Worm (Caenorhabditis elegans) whole organism, L3 larva: ENCODE measurements around the gene F54F2.14.

ENCODE experiments used
- R02D3.7 ChIP-seq: fragments of 150-350 bp; optimal IDR thresholded peaks from 2 replicates; lab custom pipeline; 2014; ENCODE audit warnings: missing biosample characterization, missing genetic modification characterization
- ceh-28 ChIP-seq: fragments of 150-350 bp; optimal IDR thresholded peaks from 2 replicates; lab custom pipeline; 2014; ENCODE audit warnings: missing biosample characterization, missing genetic modification reagents, missing genetic modification characterization
- ceh-82 ChIP-seq: fragments of 150-350 bp; optimal IDR thresholded peaks from 2 replicates; lab custom pipeline; 2014; ENCODE audit warnings: missing biosample characterization, missing genetic modification characterization
- ceh-9 ChIP-seq: sonication (generic microtip); optimal IDR thresholded peaks from 2 replicates; lab custom pipeline; 2018; ENCODE audit warnings: missing biosample characterization, missing genetic modification characterization
- egl-27 ChIP-seq: sonication (generic microtip); optimal IDR thresholded peaks from 4 replicates; lab custom pipeline; 2017; ENCODE audit warnings: missing biosample characterization, missing genetic modification reagents, missing genetic modification characterization
- elt-1 ChIP-seq: fragments of 150-350 bp; optimal IDR thresholded peaks from 2 replicates; lab custom pipeline; 2014; ENCODE audit warnings: missing biosample characterization, missing genetic modification characterization
- elt-2 ChIP-seq: sonication (generic microtip); optimal IDR thresholded peaks from 2 replicates; lab custom pipeline; 2016; ENCODE audit warnings: missing genetic modification reagents, mild to moderate bottlenecking, missing genetic modification characterization, missing compliant biosample characterization
- elt-3 ChIP-seq, 3 experiments: fragments of 150-350 bp in 1 of 3; sonication (generic microtip) in 2 of 3; optimal IDR thresholded peaks; 2 replicates in 2 of 3; 4 replicates in 1 of 3; lab custom pipeline; 2014 to 2017; ENCODE audit warnings: missing biosample characterization in 3 of 3, missing genetic modification characterization in 3 of 3
- eor-1 ChIP-seq, 2 experiments: fragments of 150-350 bp; optimal IDR thresholded peaks; 2 replicates each; lab custom pipeline; 2014 to 2018; ENCODE audit warnings: missing biosample characterization in 2 of 2, missing genetic modification characterization in 2 of 2
- fkh-10 ChIP-seq: sonication (generic microtip); optimal IDR thresholded peaks from 2 replicates; lab custom pipeline; 2017; ENCODE audit warnings: missing biosample characterization, missing genetic modification reagents, missing genetic modification characterization
- fkh-2 ChIP-seq: fragments of 150-350 bp; optimal IDR thresholded peaks from 2 replicates; lab custom pipeline; 2014; ENCODE audit warnings: missing biosample characterization, missing genetic modification reagents, missing genetic modification characterization
- hmg-11 ChIP-seq: sonication (generic microtip); optimal IDR thresholded peaks from 2 replicates; lab custom pipeline; 2016; ENCODE audit warnings: missing genetic modification characterization, missing compliant biosample characterization
- jun-1 ChIP-seq: fragments of 150-350 bp; optimal IDR thresholded peaks from 2 replicates; lab custom pipeline; 2014; ENCODE audit warnings: missing biosample characterization, missing genetic modification reagents, missing genetic modification characterization
- lin-15B ChIP-seq: fragments of 150-350 bp; optimal IDR thresholded peaks from 2 replicates; lab custom pipeline; 2014; ENCODE audit warnings: missing biosample characterization, missing genetic modification characterization
- lsy-12 ChIP-seq: sonication (generic microtip); optimal IDR thresholded peaks from 2 replicates; lab custom pipeline; 2016; ENCODE audit warnings: mild to moderate bottlenecking, missing genetic modification characterization, missing compliant biosample characterization
- nfya-1 ChIP-seq: sonication (generic microtip); optimal IDR thresholded peaks from 2 replicates; lab custom pipeline; 2017; ENCODE audit warnings: missing genetic modification characterization, mild to moderate bottlenecking, missing compliant biosample characterization, antibody characterized with exemption, moderate library complexity; ENCODE audit not compliant: insufficient read depth
- nhr-11 ChIP-seq: fragments of 150-350 bp; optimal IDR thresholded peaks from 2 replicates; lab custom pipeline; 2014; ENCODE audit warnings: missing biosample characterization, missing genetic modification characterization
- nhr-12 ChIP-seq: fragments of 150-350 bp; optimal IDR thresholded peaks from 2 replicates; lab custom pipeline; 2014; ENCODE audit warnings: missing biosample characterization, missing genetic modification characterization
- nhr-23 ChIP-seq: fragments of 150-350 bp; optimal IDR thresholded peaks from 2 replicates; lab custom pipeline; 2014; ENCODE audit warnings: missing biosample characterization, missing genetic modification reagents, missing genetic modification characterization
- nhr-25 ChIP-seq: sonication (generic microtip); optimal IDR thresholded peaks from 2 replicates; lab custom pipeline; 2017; ENCODE audit warnings: missing biosample characterization, missing genetic modification characterization
- nhr-28 ChIP-seq: fragments of 150-350 bp; optimal IDR thresholded peaks from 2 replicates; lab custom pipeline; 2014; ENCODE audit warnings: missing biosample characterization, missing genetic modification characterization
- nhr-43 ChIP-seq: sonication (generic microtip); optimal IDR thresholded peaks from 2 replicates; lab custom pipeline; 2016; ENCODE audit warnings: mild to moderate bottlenecking, missing genetic modification characterization, missing compliant biosample characterization; ENCODE audit not compliant: poor library complexity, severe bottlenecking
- nhr-76 ChIP-seq: fragments of 150-350 bp; sonication (generic microtip); optimal IDR thresholded peaks from 5 replicates; lab custom pipeline; 2014; ENCODE audit warnings: missing biosample characterization, missing genetic modification characterization
- pha-4 ChIP-seq: fragments of 150-350 bp; optimal IDR thresholded peaks from 2 replicates; lab custom pipeline; 2014; ENCODE audit warnings: missing biosample characterization, missing genetic modification reagents, missing genetic modification characterization
- pqm-1 ChIP-seq: fragments of 150-350 bp; optimal IDR thresholded peaks from 2 replicates; lab custom pipeline; 2017; ENCODE audit warnings: missing biosample characterization, missing genetic modification characterization, inconsistent platforms
- skn-1 ChIP-seq: fragments of 150-350 bp; optimal IDR thresholded peaks from 2 replicates; lab custom pipeline; 2014; ENCODE audit warnings: missing biosample characterization, missing genetic modification characterization
- snpc-4 ChIP-seq: fragments of 150-350 bp; optimal IDR thresholded peaks from 2 replicates; lab custom pipeline; 2014; ENCODE audit warnings: missing biosample characterization, missing genetic modification characterization
- tbx-2 ChIP-seq: sonication (generic microtip); optimal IDR thresholded peaks from 2 replicates; lab custom pipeline; 2016; ENCODE audit warnings: mild to moderate bottlenecking, missing genetic modification characterization, missing compliant biosample characterization
- unc-39 ChIP-seq: sonication (generic microtip); optimal IDR thresholded peaks from 4 replicates; lab custom pipeline; 2017; ENCODE audit warnings: missing biosample characterization, missing genetic modification characterization
- unc-62 ChIP-seq: fragments of 150-350 bp; sonication (generic microtip); optimal IDR thresholded peaks from 4 replicates; lab custom pipeline; 2014; ENCODE audit warnings: missing biosample characterization, missing genetic modification reagents, missing genetic modification characterization
- ztf-11 ChIP-seq: fragments of 150-350 bp; optimal IDR thresholded peaks from 2 replicates; lab custom pipeline; 2014; ENCODE audit warnings: missing biosample characterization, missing genetic modification characterization
- ztf-4 ChIP-seq: fragments of 150-350 bp; optimal IDR thresholded peaks from 2 replicates; lab custom pipeline; 2014; ENCODE audit warnings: missing biosample characterization, missing genetic modification characterization

F54F2.14 gene

ce11 chrIII:8744765-8745164 is 46.6 kb upstream of the F54F2.14 start:
- no peak for TF ChIP-seq ztf-4 (tag; lab: Kevin White, UChicago)
- TF ChIP-seq ztf-11 (tag; lab: Kevin White, UChicago) = no peak
- TF ChIP-seq fkh-10 (GFP tag; lab: Kevin White, UChicago) = peak; percentile 79

DNA sequence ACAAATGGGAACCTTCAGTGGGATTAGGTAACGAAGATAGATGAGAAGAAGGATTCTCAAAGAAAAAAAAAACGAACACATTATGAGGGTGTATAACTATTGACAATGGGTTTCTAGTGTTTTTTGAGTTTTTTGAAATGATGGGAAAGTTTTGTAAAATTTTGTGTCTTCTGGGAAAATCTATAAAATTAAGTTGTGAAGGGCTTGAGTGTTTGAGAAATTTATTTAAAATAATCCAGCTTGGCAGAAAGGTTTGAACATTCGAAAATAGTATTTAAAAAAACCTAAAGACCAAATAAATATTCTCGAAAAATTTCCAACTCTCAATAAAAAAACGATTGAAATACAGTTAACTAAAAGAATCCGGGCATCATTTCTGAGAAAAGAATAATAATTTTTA is 46.1 kb upstream of the F54F2.14 start:
- no peak for TF ChIP-seq unc-39 (tag; lab: Kevin White, UChicago)
- TF ChIP-seq egl-27 (tag; lab: Kevin White, UChicago) = no peak
- TF ChIP-seq nhr-12 (tag; lab: Kevin White, UChicago) = no peak
- TF ChIP-seq nhr-11 (tag; lab: Kevin White, UChicago) = no peak
- TF ChIP-seq ceh-28 (tag; lab: Kevin White, UChicago) = no peak
- no peak for TF ChIP-seq unc-62
- TF ChIP-seq nhr-25 (tag; lab: Kevin White, UChicago) = no peak
- TF ChIP-seq, all 47 proteins: peak for 0

ce11 chrIII:8748620-8749019 is 42.7 kb upstream of the F54F2.14 start:
- peak; percentile 81 for TF ChIP-seq pha-4
- peak; percentile 96 for TF ChIP-seq pqm-1 (tag; lab: Kevin White, UChicago)
- TF ChIP-seq elt-2 (tag; lab: Kevin White, UChicago) = peak; percentile 96
- TF ChIP-seq ceh-82 (tag; lab: Kevin White, UChicago) = no peak
- peak; percentile 69 for TF ChIP-seq jun-1 (tag; lab: Kevin White, UChicago)
- TF ChIP-seq eor-1 (tag; optimal IDR thresholded peaks at IDR 0.05; lab: Kevin White, UChicago) = no peak
- TF ChIP-seq nhr-28 = no peak
- no peak for TF ChIP-seq ceh-28 (tag; lab: Kevin White, UChicago)

DNA sequence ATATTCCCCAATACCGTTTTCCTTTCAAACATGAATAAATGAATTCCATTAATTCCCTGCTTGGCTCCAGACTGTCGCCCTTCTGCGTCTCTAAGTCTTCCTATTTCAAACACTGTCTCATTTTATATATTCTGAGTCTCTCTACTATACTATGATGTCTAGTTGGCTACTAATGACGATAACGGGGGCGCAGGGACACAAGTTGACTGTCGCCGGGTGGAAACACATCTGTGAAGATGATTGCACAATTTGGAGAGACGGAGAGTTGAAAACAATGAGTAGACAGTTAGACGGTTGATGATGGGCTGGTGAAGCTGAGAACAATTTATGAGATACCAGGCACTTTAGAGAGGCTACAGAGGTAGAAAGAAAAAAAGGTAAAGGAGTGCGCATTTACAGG is 41.9 kb upstream of the F54F2.14 start, which contains the start of gene sma-2:
Gene sma-2 (plus strand): TSS at position 194 of the 400 bp plus-strand sequence.
- TF ChIP-seq R02D3.7 (tag; lab: Kevin White, UChicago) = no peak
- peak; percentile 95 for TF ChIP-seq elt-2 (tag; lab: Kevin White, UChicago)
- no peak for TF ChIP-seq ceh-9
- peak; percentile 22 for TF ChIP-seq nfya-1 (tag; lab: Kevin White, UChicago)
- TF ChIP-seq nhr-23 (tag; lab: Kevin White, UChicago) = peak; percentile 64
- TF ChIP-seq hmg-11 (tag; lab: Kevin White, UChicago) = peak; percentile 48
- peak; percentile 89 for TF ChIP-seq pha-4
- peak; percentile 94 for TF ChIP-seq pqm-1 (tag; lab: Kevin White, UChicago)
- TF ChIP-seq elt-3 (tag; optimal IDR thresholded peaks at IDR 0.05; lab: Kevin White, UChicago) = no peak
- TF ChIP-seq ceh-28 (tag; lab: Kevin White, UChicago) = peak; percentile 35
- peak; percentile 53 for TF ChIP-seq lsy-12
- TF ChIP-seq egl-27 (tag; lab: Kevin White, UChicago) = peak; percentile 80
- peak; percentile 89 for TF ChIP-seq nhr-25 (tag; lab: Kevin White, UChicago)
- peak; percentile 41 for TF ChIP-seq nhr-43 (tag; lab: Kevin White, UChicago)
- peak; percentile 18 for TF ChIP-seq lin-15B (tag; lab: Kevin White, UChicago)
- TF ChIP-seq jun-1 (tag; lab: Kevin White, UChicago) = peak; percentile 57
- TF ChIP-seq skn-1 (tag; lab: Kevin White, UChicago) = no peak

DNA sequence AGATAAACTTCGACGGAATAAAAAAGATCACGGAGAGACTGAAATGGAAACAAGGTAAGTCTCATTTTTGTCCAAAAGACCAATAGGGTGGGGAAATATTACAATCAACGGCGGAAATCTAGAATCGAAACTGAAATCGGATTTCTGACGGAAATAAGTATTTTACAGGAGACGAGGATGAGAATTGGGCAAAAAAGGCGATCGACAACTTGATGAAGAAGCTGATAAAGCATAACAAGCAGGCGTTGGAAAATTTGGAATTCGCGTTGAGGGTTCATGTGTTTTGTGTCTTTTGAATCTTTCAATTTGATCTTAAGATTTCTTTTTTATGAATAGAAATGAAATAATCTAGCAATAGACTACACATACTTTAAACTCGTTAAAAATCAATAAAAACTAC is 40.7 kb upstream of the F54F2.14 start, which contains the start of gene ugtp-1:
Gene ugtp-1 (minus strand): TSS at position 101 of the 400 bp plus-strand sequence.
- TF ChIP-seq nhr-28 = no peak
- peak; percentile 6 for TF ChIP-seq elt-1 (tag; lab: Kevin White, UChicago)
- TF ChIP-seq, all 47 proteins: peak for 1

DNA sequence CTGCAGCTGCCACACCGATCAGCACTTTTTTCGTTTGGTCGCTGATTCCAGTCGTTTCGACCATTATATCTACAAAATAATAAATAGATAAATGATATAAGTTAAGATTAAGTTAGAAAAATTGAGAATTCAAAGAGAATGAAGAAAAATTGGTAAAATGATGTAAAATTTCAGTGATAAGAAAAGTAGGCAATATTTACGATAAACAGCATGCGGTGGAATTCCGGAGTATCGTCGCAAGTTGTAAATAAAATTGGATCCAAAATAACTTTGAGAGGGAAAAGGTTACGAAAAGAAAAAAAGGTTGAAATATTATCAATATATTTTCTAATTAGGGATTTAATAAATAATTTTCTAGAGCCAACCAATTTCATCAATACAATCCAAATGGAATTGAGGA is 36.7 kb upstream of the F54F2.14 start, which contains the start of gene tomm-70:
Gene tomm-70 (minus strand): TSS at position 69 of the 400 bp plus-strand sequence.
- TF ChIP-seq snpc-4 (tag; lab: Kevin White, UChicago) = no peak
- TF ChIP-seq R02D3.7 (tag; lab: Kevin White, UChicago) = peak; percentile 63
- no peak for TF ChIP-seq nhr-25 (tag; lab: Kevin White, UChicago)
- peak; percentile 26 for TF ChIP-seq elt-2 (tag; lab: Kevin White, UChicago)
- TF ChIP-seq pha-4 = peak; percentile 79
- no peak for TF ChIP-seq egl-27 (tag; lab: Kevin White, UChicago)
- TF ChIP-seq lin-15B (tag; lab: Kevin White, UChicago) = no peak
- TF ChIP-seq pqm-1 (tag; lab: Kevin White, UChicago) = no peak
- TF ChIP-seq nhr-43 (tag; lab: Kevin White, UChicago) = no peak
- TF ChIP-seq ztf-4 (tag; lab: Kevin White, UChicago) = no peak
- peak; percentile 18 for TF ChIP-seq nfya-1 (tag; lab: Kevin White, UChicago)
- TF ChIP-seq tbx-2 (tag; lab: Kevin White, UChicago) = no peak
- no peak for TF ChIP-seq fkh-2 (tag; lab: Kevin White, UChicago)
- no peak for TF ChIP-seq nhr-76 (tag; lab: Kevin White, UChicago)
- peak; percentile 7 for TF ChIP-seq hmg-11 (tag; lab: Kevin White, UChicago)
- TF ChIP-seq lsy-12 = no peak
